Fruit fly (Drosophila melanogaster): ENCODE data around the gene Tmem43.

The Tmem43 gene

DNA sequence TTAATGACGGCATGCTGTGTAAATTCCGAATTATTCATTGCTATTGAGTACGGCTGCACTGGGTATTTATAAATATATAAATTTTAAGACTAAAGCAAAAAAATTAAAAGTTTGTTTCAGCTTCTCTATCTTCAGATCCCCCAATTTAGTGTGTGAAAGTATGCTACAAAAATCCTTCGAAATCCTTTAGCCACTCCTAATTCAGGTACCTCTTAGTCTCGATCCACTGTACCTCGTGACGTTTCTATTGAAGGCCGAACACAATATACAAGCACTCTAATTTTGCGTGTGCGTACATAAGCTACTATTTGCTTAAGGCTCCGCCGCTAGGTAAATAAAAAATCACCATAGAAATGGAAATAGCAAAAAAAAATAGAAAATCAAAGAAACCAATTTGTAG, 48.4 kb downstream of the Tmem43 start:
- TF ChIP-seq Mnt (GFP tag; optimal IDR thresholded peaks at IDR 0.05) (no peak), Hr96 (GFP tag; optimal IDR thresholded peaks at IDR 0.05) (no peak), CG12768 (GFP tag; optimal IDR thresholded peaks at IDR 0.05) (peak; percentile 36)

DNA sequence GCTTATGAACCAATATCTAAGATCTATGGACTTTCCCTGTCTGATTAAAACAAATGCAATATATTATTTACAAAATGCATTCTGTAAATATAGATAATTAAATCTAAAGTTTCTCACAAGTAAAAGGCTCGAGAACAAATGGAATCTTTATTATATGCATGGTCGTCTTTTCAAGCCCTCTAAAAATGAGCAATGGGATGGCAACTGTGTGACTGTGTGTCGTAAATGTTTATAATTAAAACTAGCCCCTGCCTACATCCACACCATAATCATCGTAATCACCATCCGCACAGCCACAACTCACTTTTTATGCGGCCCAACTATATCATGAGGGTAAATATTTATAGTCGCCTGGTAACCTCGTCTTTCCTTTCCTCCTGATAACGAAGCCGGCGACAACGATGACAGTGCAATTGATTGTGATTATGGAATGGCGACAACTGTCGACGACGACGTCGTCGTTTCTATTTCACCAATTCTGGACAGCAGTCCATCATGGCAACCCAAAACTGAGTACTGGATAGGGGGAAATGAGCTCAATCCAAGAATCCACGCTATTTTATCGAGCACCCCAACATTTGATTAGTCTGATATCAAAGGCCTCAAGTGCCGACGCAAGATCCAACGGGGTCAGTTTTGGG, 49.1 kb downstream of the Tmem43 start:
- TF ChIP-seq cic (GFP tag; optimal IDR thresholded peaks at IDR 0.05) (peak; percentile 7), cnc (optimal IDR thresholded peaks at IDR 0.05) (peak; percentile 83 to 93), kay (GFP tag; ENCODE audit: borderline replicate concordance) (peak; percentile 60), pad (GFP tag; optimal IDR thresholded peaks at IDR 0.05) (no peak)

DNA sequence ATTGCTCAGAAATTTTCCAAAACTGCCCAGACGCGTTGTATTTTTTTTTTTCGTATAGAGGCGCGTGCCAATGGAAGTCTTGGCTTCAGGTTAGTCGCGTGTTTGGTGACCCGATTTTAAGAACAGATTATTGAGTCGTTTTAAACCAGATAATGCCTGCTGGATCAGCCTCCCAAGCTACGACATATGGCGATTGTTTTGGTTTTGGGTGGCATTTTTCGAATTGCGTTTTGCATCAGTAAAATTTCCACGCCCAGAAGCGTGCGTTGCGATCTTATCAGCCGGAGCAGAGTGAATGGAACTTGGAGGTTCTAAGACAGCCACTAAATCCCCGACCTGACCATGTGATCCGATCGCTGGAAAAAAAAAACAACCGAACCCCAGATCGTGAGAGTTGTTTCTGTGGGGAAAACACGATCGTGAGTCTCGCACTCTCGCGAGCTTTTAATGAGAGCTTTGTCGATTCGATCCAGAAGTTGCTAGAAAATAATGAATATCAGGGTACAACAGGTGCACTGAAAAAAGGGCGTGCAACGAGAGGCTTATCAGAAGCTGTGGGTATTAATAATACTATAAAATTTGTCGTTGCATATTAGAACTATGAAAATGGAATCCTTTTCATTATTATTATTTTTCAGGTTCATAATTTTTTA, 49.7 kb downstream of the Tmem43 start:
- peak; percentile 67 for TF ChIP-seq Mnt (GFP tag; optimal IDR thresholded peaks at IDR 0.05)
- peak; percentile 86 for TF ChIP-seq cic (GFP tag; optimal IDR thresholded peaks at IDR 0.05)
- TF ChIP-seq Crg-1 (GFP tag; optimal IDR thresholded peaks at IDR 0.05): no peak
- TF ChIP-seq CG33017 (tag; optimal IDR thresholded peaks at IDR 0.05): no peak
- no peak for TF ChIP-seq tj (GFP tag; optimal IDR thresholded peaks at IDR 0.05)
- peak; percentile 94 for TF ChIP-seq kay (GFP tag; ENCODE audit: borderline replicate concordance)
- no peak for TF ChIP-seq CG7045 (GFP tag; optimal IDR thresholded peaks at IDR 0.05)
- TF ChIP-seq ovo (GFP tag; optimal IDR thresholded peaks at IDR 0.05): no peak

DNA sequence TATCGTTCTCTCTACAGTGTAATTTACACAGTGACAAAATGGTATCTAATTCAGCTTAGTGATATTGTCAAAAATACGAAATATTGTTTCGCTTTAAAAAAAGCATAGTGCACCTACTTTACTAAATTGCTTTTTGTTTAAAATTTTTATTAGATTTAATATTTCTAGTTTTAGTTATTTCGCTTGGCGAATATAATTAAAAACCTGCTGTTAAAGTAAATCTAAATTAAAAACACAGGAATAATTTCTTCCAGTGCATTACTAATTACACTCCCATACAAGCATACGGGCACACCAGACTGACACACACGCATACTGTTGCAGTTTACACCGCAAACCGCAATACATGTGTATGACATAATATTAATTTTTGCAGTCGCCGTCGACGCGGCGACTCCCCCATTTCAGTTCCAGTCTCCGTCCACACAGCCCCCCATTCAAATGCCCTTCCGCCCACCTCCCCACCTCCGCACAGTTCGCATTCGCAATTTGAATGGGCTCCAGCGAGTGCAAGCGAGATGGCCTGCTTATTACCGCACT, 51.1 kb downstream of the Tmem43 start:
- TF ChIP-seq CG33017 (tag; optimal IDR thresholded peaks at IDR 0.05) (peak; percentile 92), kay (GFP tag; ENCODE audit: borderline replicate concordance) (peak; percentile 97), toe (GFP tag; optimal IDR thresholded peaks at IDR 0.05) (peak; percentile 84), CG1620 (GFP tag; optimal IDR thresholded peaks at IDR 0.05) (peak; percentile 68), CG7101 (tag; optimal IDR thresholded peaks at IDR 0.05) (peak; percentile 93), Clk (GFP tag; optimal IDR thresholded peaks at IDR 0.05) (peak; percentile 80), CG11617 (GFP tag; optimal IDR thresholded peaks at IDR 0.05) (peak; percentile 93), ovo (GFP tag; optimal IDR thresholded peaks at IDR 0.05) (peak; percentile 45), cnc (optimal IDR thresholded peaks at IDR 0.05) (no peak), cic (GFP tag; optimal IDR thresholded peaks at IDR 0.05) (peak; percentile 97), CG14711 (tag; optimal IDR thresholded peaks at IDR 0.05) (peak; percentile 87), Mnt (GFP tag; optimal IDR thresholded peaks at IDR 0.05) (peak; percentile 56), Hr96 (GFP tag; optimal IDR thresholded peaks at IDR 0.05) (peak; percentile 56), pad (GFP tag; optimal IDR thresholded peaks at IDR 0.05) (peak; percentile 87), Crg-1 (GFP tag; optimal IDR thresholded peaks at IDR 0.05) (peak; percentile 81), bab1 (GFP tag; optimal IDR thresholded peaks at IDR 0.05) (peak; percentile 93), CG7045 (GFP tag; optimal IDR thresholded peaks at IDR 0.05) (peak; percentile 95), CG12768 (GFP tag; optimal IDR thresholded peaks at IDR 0.05) (peak; percentile 88), tj (GFP tag; optimal IDR thresholded peaks at IDR 0.05) (peak; percentile 99), CG5204 (GFP tag; optimal IDR thresholded peaks at IDR 0.05) (peak; percentile 86)

Measured in whole organism, adult.